Fruit fly (Drosophila melanogaster) whole organism, embryonic: ENCODE data around the gene Nepl14.

ENCODE experiments used
- Atf6 ChIP-seq: fragments of 200-800 bp; sonication (Bioruptor generic); IDR thresholded peaks from 2 replicates; pipeline ENCODE4 v1.3.6; 2022; ENCODE audit warnings: missing biosample characterization, missing genetic modification characterization
- Bdp1 ChIP-seq: fragments of 200-800 bp; sonication (Bioruptor generic); optimal IDR thresholded peaks from 3 replicates; lab custom pipeline; 2016; ENCODE audit warnings: missing biosample characterization, missing genetic modification characterization
- CG10147 ChIP-seq: fragments of 200-800 bp; sonication (Bioruptor generic); optimal IDR thresholded peaks from 2 replicates; lab custom pipeline; 2019; ENCODE audit warnings: missing biosample characterization, mild to moderate bottlenecking, missing genetic modification characterization, moderate library complexity
- CG11247 ChIP-seq: fragments of 200-800 bp; sonication (Bioruptor generic); IDR thresholded peaks from 2 replicates; pipeline ENCODE4 v1.3.6; 2022; ENCODE audit warnings: missing biosample characterization, missing genetic modification characterization
- CG11456 ChIP-seq: fragments of 200-800 bp; sonication (Bioruptor generic); IDR thresholded peaks from 3 replicates; pipeline ENCODE4 v1.3.6; 2022; ENCODE audit warnings: missing biosample characterization, missing genetic modification characterization
- CG13123 ChIP-seq: fragments of 200-800 bp; sonication (Bioruptor generic); optimal IDR thresholded peaks from 2 replicates; lab custom pipeline; 2016; ENCODE audit warnings: missing biosample characterization, missing genetic modification characterization
- CG15601 ChIP-seq: fragments of 200-800 bp; sonication (Bioruptor generic); optimal IDR thresholded peaks from 3 replicates; lab custom pipeline; 2019; ENCODE audit warnings: missing biosample characterization, mild to moderate bottlenecking, missing genetic modification characterization, moderate library complexity
- CG15696 ChIP-seq: fragments of 200-800 bp; sonication (Bioruptor generic); optimal IDR thresholded peaks from 2 replicates; lab custom pipeline; 2019; ENCODE audit warnings: missing biosample characterization, mild to moderate bottlenecking, missing genetic modification characterization, moderate library complexity
- CG16863 ChIP-seq: fragments of 200-800 bp; sonication (Bioruptor generic); optimal IDR thresholded peaks from 3 replicates; lab custom pipeline; 2016; ENCODE audit warnings: missing biosample characterization, missing genetic modification characterization
- CG18011 ChIP-seq: fragments of 200-800 bp; sonication (Bioruptor generic); optimal IDR thresholded peaks from 2 replicates; lab custom pipeline; 2017; ENCODE audit warnings: missing biosample characterization, missing genetic modification characterization, mild to moderate bottlenecking, moderate library complexity, missing genotype
- CG2678 ChIP-seq: fragments of 200-800 bp; sonication (Bioruptor generic); optimal IDR thresholded peaks from 3 replicates; lab custom pipeline; 2019; ENCODE audit warnings: missing biosample characterization, mild to moderate bottlenecking, missing genetic modification characterization, moderate library complexity
- CG3065 ChIP-seq: fragments of 200-800 bp; sonication (Bioruptor generic); optimal IDR thresholded peaks from 2 replicates; lab custom pipeline; 2016; ENCODE audit warnings: missing biosample characterization, missing genetic modification characterization
- CG32532 ChIP-seq: fragments of 200-800 bp; sonication (Bioruptor generic); IDR thresholded peaks from 2 replicates; pipeline ENCODE4 v1.3.6; 2022; ENCODE audit warnings: missing biosample characterization, missing genetic modification characterization
- CG3407 ChIP-seq: fragments of 200-800 bp; sonication (Bioruptor generic); optimal IDR thresholded peaks from 2 replicates; lab custom pipeline; 2018; ENCODE audit warnings: missing biosample characterization, mild to moderate bottlenecking, missing genetic modification characterization
- CG4617 ChIP-seq: fragments of 200-800 bp; sonication (Bioruptor generic); optimal IDR thresholded peaks from 3 replicates; lab custom pipeline; 2016; ENCODE audit warnings: missing biosample characterization, missing genetic modification characterization, borderline replicate concordance
- CG6272 ChIP-seq: fragments of 200-800 bp; sonication (Bioruptor generic); IDR thresholded peaks from 2 replicates; pipeline ENCODE4 v1.3.6; 2022; ENCODE audit warnings: missing biosample characterization, missing genetic modification characterization
- CG6689 ChIP-seq: fragments of 200-800 bp; sonication (Bioruptor generic); IDR thresholded peaks from 2 replicates; pipeline ENCODE4 v1.3.6; 2022; ENCODE audit warnings: missing biosample characterization, missing genetic modification characterization
- CG7987 ChIP-seq: fragments of 200-800 bp; sonication (Bioruptor generic); optimal IDR thresholded peaks from 2 replicates; lab custom pipeline; 2018; ENCODE audit warnings: missing biosample characterization, mild to moderate bottlenecking, missing genetic modification characterization, moderate library complexity
- CG8089 ChIP-seq: fragments of 200-800 bp; sonication (Bioruptor generic); optimal IDR thresholded peaks from 3 replicates; lab custom pipeline; 2016; ENCODE audit warnings: missing biosample characterization, missing genetic modification characterization
- CG8924 ChIP-seq: fragments of 200-800 bp; optimal IDR thresholded peaks from 3 replicates; lab custom pipeline; 2019; ENCODE audit warnings: missing biosample characterization, mild to moderate bottlenecking, missing genetic modification characterization, moderate library complexity
- CG9215 ChIP-seq: fragments of 200-800 bp; sonication (Bioruptor generic); IDR thresholded peaks from 2 replicates; pipeline ENCODE4 v1.3.6; 2022; ENCODE audit warnings: missing biosample characterization, missing genetic modification characterization
- Camta ChIP-seq: fragments of 200-800 bp; sonication (Bioruptor generic); optimal IDR thresholded peaks from 2 replicates; lab custom pipeline; 2016; ENCODE audit warnings: missing biosample characterization, missing genetic modification characterization
- CkIIα-i1 ChIP-seq: fragments of 200-800 bp; sonication (Bioruptor generic); IDR thresholded peaks from 2 replicates; pipeline ENCODE4 v1.3.6; 2022; ENCODE audit warnings: missing biosample characterization, missing genetic modification characterization
- Eip74EF ChIP-seq, 2 experiments: fragments of 200-800 bp in 1 of 2; fragments of >200 bp in 1 of 2; sonication (Bioruptor generic) in 1 of 2; optimal IDR thresholded peaks; 2 replicates each; lab custom pipeline; 2017 to 2019; ENCODE audit warnings: missing biosample characterization in 2 of 2, missing genetic modification characterization in 2 of 2, mild to moderate bottlenecking in 1 of 2, moderate library complexity in 1 of 2
- Ets97D ChIP-seq: fragments of 200-800 bp; sonication (Bioruptor generic); optimal IDR thresholded peaks from 3 replicates; lab custom pipeline; 2016; ENCODE audit warnings: missing biosample characterization, missing genetic modification characterization
- Gsc ChIP-seq: fragments of 200-800 bp; sonication (Bioruptor generic); IDR thresholded peaks from 2 replicates; pipeline ENCODE4 v1.3.6; 2022; ENCODE audit warnings: missing biosample characterization, missing genetic modification characterization
- Hand ChIP-seq: fragments of 200-800 bp; sonication (Bioruptor generic); optimal IDR thresholded peaks from 2 replicates; lab custom pipeline; 2017; ENCODE audit warnings: mild to moderate bottlenecking, missing biosample characterization, missing genetic modification reagents, missing genetic modification characterization
- Jarid2 ChIP-seq: fragments of 200-800 bp; sonication (Bioruptor generic); optimal IDR thresholded peaks from 3 replicates; lab custom pipeline; 2017; ENCODE audit warnings: mild to moderate bottlenecking, missing biosample characterization, missing genetic modification reagents, missing genetic modification characterization
- MTF-1 ChIP-seq: fragments of 200-800 bp; sonication (Bioruptor generic); optimal IDR thresholded peaks from 2 replicates; lab custom pipeline; 2018; ENCODE audit warnings: missing biosample characterization, mild to moderate bottlenecking, missing genetic modification characterization, borderline replicate concordance
- NC2α ChIP-seq: fragments of 200-800 bp; sonication (Bioruptor generic); optimal IDR thresholded peaks from 2 replicates; lab custom pipeline; 2016; ENCODE audit warnings: missing biosample characterization, missing genetic modification characterization
- Side ChIP-seq: fragments of 200-800 bp; sonication (Bioruptor generic); optimal IDR thresholded peaks from 2 replicates; lab custom pipeline; 2016; ENCODE audit warnings: missing biosample characterization, missing genetic modification characterization
- Tbp ChIP-seq: fragments of >200 bp; optimal IDR thresholded peaks from 2 replicates; lab custom pipeline; 2018; ENCODE audit warnings: missing biosample characterization, missing genetic modification characterization
- aop ChIP-seq: fragments of 200-800 bp; sonication (Bioruptor generic); IDR thresholded peaks from 2 replicates; pipeline ENCODE4 v1.3.6; 2022; ENCODE audit warnings: missing biosample characterization, missing genetic modification characterization
- cato ChIP-seq: fragments of 200-800 bp; sonication (Bioruptor generic); optimal IDR thresholded peaks from 2 replicates; lab custom pipeline; 2016; ENCODE audit warnings: missing biosample characterization, missing genetic modification characterization, borderline replicate concordance
- cg ChIP-seq: fragments of 200-800 bp; sonication (Bioruptor generic); optimal IDR thresholded peaks from 3 replicates; lab custom pipeline; 2019; ENCODE audit warnings: missing biosample characterization, mild to moderate bottlenecking, missing genetic modification characterization, moderate library complexity
- en ChIP-seq: fragments of 200-800 bp; sonication (Bioruptor generic); optimal IDR thresholded peaks from 2 replicates; lab custom pipeline; 2016; ENCODE audit warnings: missing biosample characterization, missing genetic modification characterization
- klu ChIP-seq: fragments of 200-800 bp; sonication (Bioruptor generic); IDR thresholded peaks from 2 replicates; pipeline ENCODE4 v1.3.6; 2022; ENCODE audit warnings: missing biosample characterization, missing genetic modification characterization
- nerfin-2 ChIP-seq: fragments of 200-800 bp; sonication (Bioruptor generic); IDR thresholded peaks from 2 replicates; pipeline ENCODE4 v1.3.6; 2022; ENCODE audit warnings: missing biosample characterization, missing genetic modification characterization; ENCODE audit not compliant: partially characterized antibody
- otp ChIP-seq: fragments of 200-800 bp; sonication (Bioruptor generic); IDR thresholded peaks from 3 replicates; pipeline ENCODE4, ENCODE4 v1.3.6; 2022; ENCODE audit warnings: missing biosample characterization, missing genetic modification characterization
- ro ChIP-seq: fragments of 200-800 bp; sonication (Bioruptor generic); IDR thresholded peaks from 2 replicates; pipeline ENCODE4 v1.3.6; 2022; ENCODE audit warnings: missing biosample characterization, missing genetic modification characterization
- sd ChIP-seq: fragments of 200-800 bp; sonication (Bioruptor generic); optimal IDR thresholded peaks from 3 replicates; lab custom pipeline; 2018; ENCODE audit warnings: missing biosample characterization, mild to moderate bottlenecking, missing genetic modification characterization, moderate library complexity
- sug ChIP-seq: fragments of 200-800 bp; optimal IDR thresholded peaks from 2 replicates; lab custom pipeline; 2019; ENCODE audit warnings: missing biosample characterization, mild to moderate bottlenecking, missing genetic modification characterization, moderate library complexity

Gene Nepl14

DNA sequence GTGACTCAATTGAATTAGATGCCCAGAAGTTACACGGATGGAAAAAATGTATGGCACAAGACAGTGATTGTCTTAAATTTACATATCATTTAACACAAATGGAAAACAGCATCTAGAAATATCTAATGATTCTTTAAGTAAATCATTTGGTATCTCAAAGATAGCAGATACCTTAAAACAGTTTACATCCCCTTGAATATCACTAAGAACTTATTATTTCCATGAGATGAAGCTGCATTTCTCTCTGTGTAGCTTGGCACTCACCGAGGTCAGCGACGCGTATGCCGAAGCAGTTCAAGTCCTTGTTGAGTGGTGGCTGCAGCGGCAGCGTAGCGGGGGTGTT lies 43.9 kb downstream of the Nepl14 start (continued):
- TF ChIP-seq otp (GFP tag; lab: Robert Waterston, UW) = no peak
- no peak for TF ChIP-seq nerfin-2 (GFP tag; lab: Robert Waterston, UW)
- no peak for TF ChIP-seq CG13123 (GFP tag; lab: Kevin White, UChicago)
- TF ChIP-seq CG11456 (GFP tag; lab: Robert Waterston, UW) = no peak
- no peak for TF ChIP-seq sug
- TF ChIP-seq sd (tag; lab: Kevin White, UChicago) = no peak
- no peak for TF ChIP-seq klu
- TF ChIP-seq cg (GFP tag; lab: Kevin White, UChicago) = no peak
- no peak for TF ChIP-seq CG6272
- no peak for TF ChIP-seq CG16863 (GFP tag; lab: Kevin White, UChicago)
- no peak for TF ChIP-seq Bdp1
- TF ChIP-seq Camta (GFP tag; lab: Kevin White, UChicago) = no peak
- no peak for TF ChIP-seq CG6689 (GFP tag; lab: Robert Waterston, UW)
- no peak for TF ChIP-seq CG8089 (GFP tag; lab: Kevin White, UChicago)
- no peak for TF ChIP-seq en (GFP tag; lab: Kevin White, UChicago)
- no peak for TF ChIP-seq MTF-1 (GFP tag; lab: Kevin White, UChicago)
- peak; percentile 46 for TF ChIP-seq CG15696 (tag; lab: Kevin White, UChicago)
- no peak for TF ChIP-seq Hand (GFP tag; lab: Kevin White, UChicago)
- peak; percentile 25 for TF ChIP-seq CG8924 (tag; lab: Kevin White, UChicago)
- no peak for TF ChIP-seq CG9215 (GFP tag; lab: Robert Waterston, UW)
- no peak for TF ChIP-seq Gsc
- no peak for TF ChIP-seq Tbp (GFP tag; lab: Kevin White, UChicago)
- no peak for TF ChIP-seq Ets97D (GFP tag; lab: Kevin White, UChicago)
- no peak for TF ChIP-seq CkIIα-i1 (GFP tag; lab: Robert Waterston, UW)
- no peak for TF ChIP-seq NC2α
- TF ChIP-seq cato (GFP tag; lab: Kevin White, UChicago) = no peak
- TF ChIP-seq Eip74EF (GFP tag; optimal IDR thresholded peaks at IDR 0.05; lab: Kevin White, UChicago) = no peak
- no peak for TF ChIP-seq aop
- TF ChIP-seq Atf6 (GFP tag; lab: Robert Waterston, UW) = no peak
- TF ChIP-seq CG4617 (GFP tag; lab: Kevin White, UChicago) = no peak
- TF ChIP-seq CG11247 = no peak
- TF ChIP-seq CG7987 (GFP tag; lab: Kevin White, UChicago) = no peak
- peak; percentile 60 for TF ChIP-seq CG2678
- TF ChIP-seq Side (GFP tag; lab: Kevin White, UChicago) = peak; percentile 9
- TF ChIP-seq Jarid2 (GFP tag; lab: Kevin White, UChicago) = no peak
- TF ChIP-seq CG32532 (GFP tag; lab: Robert Waterston, UW) = peak; percentile 10; the same call in 1 of the 2 replicates
- no peak for TF ChIP-seq CG10147 (GFP tag; lab: Kevin White, UChicago)
- no peak for TF ChIP-seq CG3065 (GFP tag; lab: Kevin White, UChicago)
- no peak for TF ChIP-seq CG3407 (GFP tag; lab: Kevin White, UChicago)
- TF ChIP-seq CG15601 = no peak
- no peak for TF ChIP-seq ro (GFP tag; lab: Robert Waterston, UW)
- TF ChIP-seq CG18011 (GFP tag; lab: Kevin White, UChicago) = no peak
